Fruit fly (Drosophila melanogaster): ENCODE results near the gene unc-119.

DNA sequence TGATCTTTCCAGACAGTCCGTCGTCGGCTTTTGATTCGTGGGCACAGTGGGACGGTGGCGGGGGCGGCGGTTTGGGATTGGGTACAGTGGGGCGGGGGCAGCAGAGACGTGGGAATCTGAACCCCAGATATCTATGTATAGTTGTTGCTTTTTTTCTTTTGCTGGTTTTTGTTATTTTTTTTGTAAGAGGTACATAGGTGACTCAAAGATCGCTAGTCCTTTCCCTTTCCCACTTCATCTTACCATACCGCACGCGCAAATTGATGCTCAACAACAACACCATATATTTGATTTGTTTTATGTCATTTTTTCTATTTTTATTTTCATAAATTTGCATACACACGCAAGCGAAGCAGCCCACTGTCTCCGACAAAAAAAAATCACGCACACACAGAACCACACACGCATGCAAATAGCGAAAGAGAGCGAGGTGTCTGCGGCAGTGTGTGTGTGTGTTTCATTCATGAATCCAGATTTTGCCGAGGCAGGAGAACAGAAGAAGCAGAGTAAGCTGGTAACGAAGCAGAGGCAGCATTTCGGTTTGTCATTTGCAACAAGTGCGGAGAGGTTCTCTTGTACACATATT, 14.7 kb upstream of the unc-119 start:
- no peak for TF ChIP-seq ovo (GFP tag; optimal IDR thresholded peaks at IDR 0.05)
- TF ChIP-seq CG7101 (tag; optimal IDR thresholded peaks at IDR 0.05), result no peak
- TF ChIP-seq toe (GFP tag; optimal IDR thresholded peaks at IDR 0.05), result no peak
- TF ChIP-seq pad (GFP tag; optimal IDR thresholded peaks at IDR 0.05), result no peak
- peak; percentile 0 for TF ChIP-seq bab1 (GFP tag; optimal IDR thresholded peaks at IDR 0.05)
- TF ChIP-seq cnc (optimal IDR thresholded peaks at IDR 0.05), result no peak
- peak; percentile 29 for TF ChIP-seq Mnt (GFP tag; optimal IDR thresholded peaks at IDR 0.05)
- TF ChIP-seq CG5204 (GFP tag; optimal IDR thresholded peaks at IDR 0.05), result no peak
- peak; percentile 10 for TF ChIP-seq CG14711 (tag; optimal IDR thresholded peaks at IDR 0.05)
- TF ChIP-seq kay (GFP tag; ENCODE audit: borderline replicate concordance), result no peak
